Fruit fly (Drosophila melanogaster) Kc167 (cell line): Measurements from ENCODE around the gene Phae2.

Experiments used
- Myc ChIP-seq: fragments of >200 bp; optimal IDR thresholded peaks from 2 replicates; lab custom pipeline; 2017; ENCODE audit warnings: missing external identifiers
- Sin3A ChIP-seq: fragments of >200 bp; optimal IDR thresholded peaks from 2 replicates; lab custom pipeline; 2018; ENCODE audit warnings: missing external identifiers
- h ChIP-seq: fragments of >200 bp; optimal IDR thresholded peaks from 3 replicates; lab custom pipeline; 2018; ENCODE audit warnings: missing external identifiers
- insv ChIP-seq: fragments of >200 bp; optimal IDR thresholded peaks from 3 replicates; lab custom pipeline; 2018; ENCODE audit warnings: missing external identifiers
- psq ChIP-seq: fragments of >200 bp; optimal IDR thresholded peaks from 2 replicates; lab custom pipeline; 2017; ENCODE audit warnings: missing external identifiers
- ttk ChIP-seq: sonication (Bioruptor generic); optimal IDR thresholded peaks from 2 replicates; lab custom pipeline; 2017; ENCODE audit warnings: missing external identifiers

Phae2 gene

DNA sequence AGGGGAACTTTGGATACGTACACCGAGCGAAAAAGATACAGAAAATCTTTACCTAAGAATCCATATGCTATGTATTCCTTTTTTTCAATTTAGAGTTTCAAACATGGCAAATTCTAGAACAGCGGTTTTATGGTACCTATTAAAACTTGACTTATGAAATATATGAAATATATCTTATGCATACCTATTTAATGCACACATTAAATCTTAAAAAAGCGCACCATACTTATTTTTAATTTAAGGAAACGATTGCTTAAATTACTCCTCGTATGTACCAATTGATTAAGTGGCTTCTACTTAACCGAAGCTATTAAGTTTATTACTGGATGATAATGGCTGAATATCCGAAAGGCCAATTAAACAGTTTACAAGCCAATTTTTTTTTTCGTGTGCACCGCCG is 9.1 kb downstream of the Phae2 start:
- TF ChIP-seq insv (lab: Kevin White, UChicago) (no peak), Myc (no peak), psq (no peak), Sin3A (lab: Kevin White, UChicago) (no peak), ttk (lab: Kevin White, UChicago) (no peak), h (lab: Kevin White, UChicago) (no peak)

DNA sequence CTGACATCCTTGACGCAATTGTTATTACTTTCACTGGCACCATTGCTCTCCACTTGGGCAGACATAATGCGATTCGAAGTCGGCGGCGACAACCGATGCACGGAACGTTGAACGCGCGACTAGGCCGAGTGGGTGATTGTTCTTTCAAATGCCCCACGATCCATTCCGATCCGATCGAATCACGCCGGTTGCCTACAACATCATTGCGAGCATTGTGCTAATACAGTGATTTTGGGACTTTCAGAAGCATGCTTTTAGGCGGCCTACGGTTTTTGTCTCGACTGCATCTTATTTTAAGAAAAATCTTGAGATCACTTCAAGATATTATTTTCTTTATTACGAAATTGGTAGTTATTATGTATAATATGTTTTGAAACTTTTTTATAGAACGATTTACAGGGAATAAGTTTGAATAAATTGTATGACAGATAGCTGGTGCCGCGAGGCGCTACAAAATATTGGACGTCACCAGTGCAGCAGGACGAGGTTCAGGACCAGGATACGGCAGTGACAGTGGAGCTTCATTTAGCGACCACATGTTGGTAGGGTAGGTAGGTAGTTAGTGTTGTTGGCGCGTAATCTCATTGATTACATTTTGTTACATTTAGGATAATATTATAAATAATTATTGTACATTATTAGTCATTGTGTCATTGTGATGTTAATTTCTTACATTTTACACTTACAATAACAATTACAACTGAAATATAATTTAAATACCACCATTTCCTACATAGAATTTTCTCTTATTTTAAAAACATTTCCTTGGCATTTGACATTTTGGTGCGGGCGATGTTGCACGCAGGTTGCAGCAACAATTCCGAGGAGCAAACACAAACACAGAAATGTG is 22.6 kb downstream of the Phae2 start, which contains the start of gene rho-6:
Gene rho-6, minus strand, starts transcription at position 137 of the 850 bp plus-strand sequence.
- TF ChIP-seq h (lab: Kevin White, UChicago) (no peak), insv (lab: Kevin White, UChicago) (no peak), Myc (no peak), psq (no peak)

- TF ChIP-seq Myc (no peak), h (lab: Kevin White, UChicago) (no peak), Sin3A (lab: Kevin White, UChicago) (no peak), insv (lab: Kevin White, UChicago) (no peak), ttk (lab: Kevin White, UChicago) (no peak), psq (no peak)
These were observed 23.1 kb downstream of the Phae2 start for dm6 chr2L:12134125-12134378.

DNA sequence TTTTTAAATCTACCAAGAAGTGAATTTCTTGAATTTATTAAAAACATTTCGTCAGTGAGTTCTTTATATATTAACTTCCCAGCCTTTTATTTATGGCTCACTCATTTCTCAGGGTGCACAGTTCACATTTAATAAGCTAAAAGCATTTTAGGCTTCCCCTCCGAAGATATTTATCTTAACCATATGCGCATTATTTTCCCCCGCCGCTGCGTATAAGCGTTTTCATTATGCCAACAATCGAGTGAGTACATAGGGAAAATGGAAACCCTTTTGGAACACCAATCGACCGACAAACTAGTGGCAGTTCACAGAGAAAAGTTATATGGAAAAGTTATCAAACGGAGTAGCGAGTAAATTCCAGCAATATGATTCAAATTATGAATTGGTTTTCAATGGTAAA is 26.8 kb downstream of the Phae2 start, which contains the start of gene Gr33a:
Gene Gr33a, plus strand, starts transcription at position 301 of the 400 bp plus-strand sequence.
- TF ChIP-seq h (lab: Kevin White, UChicago): no peak
- no peak for TF ChIP-seq Sin3A (lab: Kevin White, UChicago)
- TF ChIP-seq insv (lab: Kevin White, UChicago): no peak
- TF ChIP-seq ttk (lab: Kevin White, UChicago): no peak
- no peak for TF ChIP-seq psq

- no peak for TF ChIP-seq Sin3A (lab: Kevin White, UChicago)
- no peak for TF ChIP-seq ttk (lab: Kevin White, UChicago)
These were observed 31.5 kb downstream of the Phae2 start, which contains the start of gene CG31760 for dm6 chr2L:12142439-12142838. CG31760 (plus strand) TSS chr2L:12142780.

DNA sequence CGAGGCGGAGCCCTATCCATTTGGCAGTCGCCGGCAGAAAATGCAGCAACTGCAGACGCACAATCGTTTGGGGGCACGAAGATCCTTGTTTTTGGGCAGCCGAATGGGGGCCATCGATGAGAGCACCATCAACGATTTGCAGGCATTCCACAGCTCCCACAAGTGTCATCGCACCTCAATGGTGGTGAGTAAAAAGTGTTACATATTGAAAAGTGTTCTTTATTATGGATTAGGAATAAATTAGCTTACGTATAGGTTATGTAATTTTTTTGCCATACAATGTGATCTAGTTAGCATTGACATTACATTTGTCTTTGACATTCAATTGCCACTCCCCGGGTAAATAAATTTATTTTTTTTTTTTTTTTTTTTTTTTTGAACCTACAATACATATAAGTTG is 50.6 kb downstream of the Phae2 start, which contains the start of gene CG31861:
Gene CG31861, plus strand, starts transcription at position 301 of the 400 bp plus-strand sequence.
- TF ChIP-seq insv (lab: Kevin White, UChicago): no peak
- no peak for TF ChIP-seq Sin3A (lab: Kevin White, UChicago)
- no peak for TF ChIP-seq psq
- no peak for TF ChIP-seq h (lab: Kevin White, UChicago)
- no peak for TF ChIP-seq ttk (lab: Kevin White, UChicago)
- no peak for TF ChIP-seq Myc
